Worm (Caenorhabditis elegans) whole organism, L1 larva: Measurements from ENCODE around the gene srd-43.

Source experiments
- C04F5.9 ChIP-seq: sonication (generic microtip); optimal IDR thresholded peaks from 2 replicates; lab custom pipeline; 2016; ENCODE audit warnings: missing genetic modification characterization, missing compliant biosample characterization
- Y116A8C.19 ChIP-seq: sonication (generic microtip); optimal IDR thresholded peaks from 2 replicates; lab custom pipeline; 2016; ENCODE audit warnings: missing compliant biosample characterization, missing genetic modification characterization, borderline replicate concordance
- alr-1 ChIP-seq: fragments of 200-800 bp; sonication (Bioruptor generic); optimal IDR thresholded peaks from 2 replicates; lab custom pipeline; 2018; ENCODE audit warnings: borderline replicate concordance, mild to moderate bottlenecking, missing genetic modification characterization, missing compliant biosample characterization
- ama-1 ChIP-seq: fragments of 150-350 bp; optimal IDR thresholded peaks from 2 replicates; lab custom pipeline; 2014
- blmp-1 ChIP-seq: fragments of 150-350 bp; optimal IDR thresholded peaks from 2 replicates; lab custom pipeline; 2014; ENCODE audit warnings: missing biosample characterization, missing genetic modification characterization
- ceh-63 ChIP-seq: fragments of 200-800 bp; sonication (Bioruptor generic); optimal IDR thresholded peaks from 2 replicates; lab custom pipeline; 2018; ENCODE audit warnings: mild to moderate bottlenecking, missing genetic modification characterization, missing compliant biosample characterization
- ceh-82 ChIP-seq, 3 experiments: fragments of 150-350 bp in 1 of 3; sonication (generic microtip) in 2 of 3; optimal IDR thresholded peaks; 2 replicates each; lab custom pipeline; 2014 to 2017; ENCODE audit warnings: missing biosample characterization in 3 of 3, missing genetic modification characterization in 3 of 3
- efl-1 ChIP-seq, 4 experiments: fragments of 150-350 bp; optimal IDR thresholded peaks in 3 of 4; peaks in 1 of 4; 1 replicate in 1 of 4; 2 replicates in 3 of 4; lab custom pipeline; 2014; ENCODE audit warnings: missing biosample characterization in 2 of 4, missing genetic modification characterization in 2 of 4, missing genetic modification reagents in 2 of 4
- egl-13 ChIP-seq: sonication (generic microtip); optimal IDR thresholded peaks from 2 replicates; lab custom pipeline; 2016; ENCODE audit warnings: missing genotype, missing genetic modification reagents, missing genetic modification characterization, missing compliant biosample characterization
- elt-2 ChIP-seq: sonication (generic microtip); optimal IDR thresholded peaks from 2 replicates; lab custom pipeline; 2016; ENCODE audit warnings: missing genetic modification characterization, mild to moderate bottlenecking, inconsistent platforms, missing compliant biosample characterization, missing genetic modification reagents
- elt-3 ChIP-seq, 6 experiments: fragments of 150-350 bp in 1 of 6; sonication (generic microtip); optimal IDR thresholded peaks; 2 replicates each; lab custom pipeline; 2017 to 2018; ENCODE audit warnings: missing biosample characterization in 6 of 6, missing genetic modification characterization in 6 of 6, inconsistent platforms in 1 of 6
- fkh-10 ChIP-seq: sonication (generic microtip); optimal IDR thresholded peaks from 2 replicates; lab custom pipeline; 2017; ENCODE audit warnings: missing biosample characterization, missing genetic modification reagents, missing genetic modification characterization
- grh-1 ChIP-seq: fragments of 200-800 bp; sonication (Bioruptor generic); IDR thresholded peaks from 2 replicates; pipeline ENCODE4 v1.3.6; 2022; ENCODE audit warnings: missing genetic modification reagents, missing genetic modification characterization, missing compliant biosample characterization
- hlh-4 ChIP-seq: sonication (generic microtip); optimal IDR thresholded peaks from 2 replicates; lab custom pipeline; 2016; ENCODE audit warnings: mild to moderate bottlenecking, missing genetic modification characterization, missing compliant biosample characterization
- hpl-2 ChIP-seq: fragments of 150-350 bp; optimal IDR thresholded peaks from 2 replicates; lab custom pipeline; 2014; ENCODE audit warnings: missing biosample characterization, missing genetic modification reagents, missing genetic modification characterization
- lin-13 ChIP-seq: fragments of 150-350 bp; optimal IDR thresholded peaks from 2 replicates; lab custom pipeline; 2014; ENCODE audit warnings: missing biosample characterization, missing genetic modification reagents, missing genetic modification characterization
- lin-14 ChIP-seq: fragments of 200-800 bp; sonication (Bioruptor generic); optimal IDR thresholded peaks from 2 replicates; lab custom pipeline; 2018; ENCODE audit warnings: mild to moderate bottlenecking, missing genetic modification characterization, moderate library complexity, missing compliant biosample characterization
- lin-15B ChIP-seq: fragments of 150-350 bp; sonication (generic microtip); optimal IDR thresholded peaks from 3 replicates; lab custom pipeline; 2014; ENCODE audit warnings: missing biosample characterization, missing genetic modification characterization
- lin-35 ChIP-seq, 2 experiments: fragments of 150-350 bp; optimal IDR thresholded peaks; 2 replicates each; lab custom pipeline; 2014; ENCODE audit warnings: missing biosample characterization in 2 of 2, missing genetic modification characterization in 2 of 2, missing genetic modification reagents in 2 of 2
- mdl-1 ChIP-seq, 2 experiments: fragments of 150-350 bp; optimal IDR thresholded peaks; 2 replicates each; lab custom pipeline; 2014 to 2017; ENCODE audit warnings: missing biosample characterization in 2 of 2, missing genetic modification characterization in 2 of 2, inconsistent platforms in 1 of 2
- mef-2 ChIP-seq: fragments of 150-350 bp; optimal IDR thresholded peaks from 2 replicates; lab custom pipeline; 2014; ENCODE audit warnings: missing biosample characterization, missing genetic modification characterization
- mep-1 ChIP-seq: fragments of 150-350 bp; optimal IDR thresholded peaks from 2 replicates; lab custom pipeline; 2014; ENCODE audit warnings: missing biosample characterization, missing genetic modification characterization
- nhr-11 ChIP-seq: fragments of 150-350 bp; optimal IDR thresholded peaks from 2 replicates; lab custom pipeline; 2014; ENCODE audit warnings: missing biosample characterization, missing genetic modification characterization
- nhr-19 ChIP-seq: fragments of 200-800 bp; sonication (Bioruptor generic); conservative IDR thresholded peaks from 2 replicates; pipeline ENCODE4 v1.3.6; 2022; ENCODE audit warnings: missing genetic modification characterization, missing compliant biosample characterization
- nhr-20 ChIP-seq: sonication (generic microtip); optimal IDR thresholded peaks from 2 replicates; lab custom pipeline; 2016; ENCODE audit warnings: mild to moderate bottlenecking, missing genetic modification characterization, missing compliant biosample characterization
- nhr-71 ChIP-seq: sonication (generic microtip); optimal IDR thresholded peaks from 2 replicates; lab custom pipeline; 2016; ENCODE audit warnings: mild to moderate bottlenecking, missing genetic modification characterization, moderate library complexity, missing compliant biosample characterization
- nhr-85 ChIP-seq: sonication (generic microtip); peaks from one replicate; lab custom pipeline; 2016; ENCODE audit warnings: missing genetic modification characterization, inconsistent platforms, missing compliant biosample characterization
- nhr-90 ChIP-seq: sonication (generic microtip); optimal IDR thresholded peaks from 2 replicates; lab custom pipeline; 2016; ENCODE audit warnings: mild to moderate bottlenecking, missing genetic modification characterization, missing compliant biosample characterization; ENCODE audit not compliant: poor library complexity
- pag-3 ChIP-seq: sonication (generic microtip); optimal IDR thresholded peaks from 2 replicates; lab custom pipeline; 2017; ENCODE audit warnings: missing genetic modification characterization, mild to moderate bottlenecking, missing compliant biosample characterization, antibody characterized with exemption, borderline replicate concordance; ENCODE audit not compliant: insufficient read depth
- pqm-1 ChIP-seq: sonication (generic microtip); optimal IDR thresholded peaks from 3 replicates; lab custom pipeline; 2017; ENCODE audit warnings: missing biosample characterization, missing genetic modification characterization
- rnt-1 ChIP-seq: sonication (generic microtip); optimal IDR thresholded peaks from 2 replicates; lab custom pipeline; 2016; ENCODE audit warnings: mild to moderate bottlenecking, missing genetic modification characterization, moderate library complexity, missing compliant biosample characterization
- snu-23 ChIP-seq: sonication (generic microtip); optimal IDR thresholded peaks from 2 replicates; lab custom pipeline; 2016; ENCODE audit warnings: missing genetic modification characterization, missing compliant biosample characterization
- swsn-7 ChIP-seq: sonication (generic microtip); optimal IDR thresholded peaks from 2 replicates; lab custom pipeline; 2016; ENCODE audit warnings: missing genetic modification characterization, missing compliant biosample characterization
- tbx-2 ChIP-seq: sonication (generic microtip); optimal IDR thresholded peaks from 2 replicates; lab custom pipeline; 2016; ENCODE audit warnings: missing genetic modification characterization, missing compliant biosample characterization
- unc-130 ChIP-seq: fragments of 150-350 bp; optimal IDR thresholded peaks from 2 replicates; lab custom pipeline; 2017; ENCODE audit warnings: missing biosample characterization, missing genetic modification characterization, inconsistent platforms
- ztf-11 ChIP-seq, 2 experiments: sonication (generic microtip); optimal IDR thresholded peaks; 2 replicates each; lab custom pipeline; 2016 to 2017; ENCODE audit warnings: missing genetic modification characterization in 2 of 2, missing biosample characterization in 1 of 2, missing compliant biosample characterization in 1 of 2

Gene srd-43

DNA sequence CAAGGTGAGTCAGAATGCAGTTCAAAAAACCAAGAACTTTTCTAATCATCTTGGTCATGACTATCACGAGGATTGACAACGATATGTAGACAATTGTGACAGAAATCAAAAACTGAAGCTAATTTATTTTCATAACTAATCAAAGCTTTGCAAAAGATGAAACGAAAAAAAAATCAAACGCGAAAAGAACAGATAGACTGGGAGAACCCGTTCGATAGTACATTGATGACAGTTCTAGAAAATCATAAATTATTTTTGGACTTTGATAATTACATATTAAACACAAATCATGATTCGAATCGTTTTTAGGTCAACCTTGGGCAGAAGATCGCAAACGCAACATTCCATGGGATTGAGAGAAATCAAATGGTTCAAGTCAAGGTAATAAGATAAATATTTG lies 19.4 kb upstream of the srd-43 start:
- peak; percentile 56 for TF ChIP-seq blmp-1 (tag; lab: Kevin White, UChicago)
- no peak for TF ChIP-seq hpl-2 (GFP tag; lab: Kevin White, UChicago)
- peak; percentile 1 for TF ChIP-seq nhr-71 (tag; lab: Kevin White, UChicago)

DNA sequence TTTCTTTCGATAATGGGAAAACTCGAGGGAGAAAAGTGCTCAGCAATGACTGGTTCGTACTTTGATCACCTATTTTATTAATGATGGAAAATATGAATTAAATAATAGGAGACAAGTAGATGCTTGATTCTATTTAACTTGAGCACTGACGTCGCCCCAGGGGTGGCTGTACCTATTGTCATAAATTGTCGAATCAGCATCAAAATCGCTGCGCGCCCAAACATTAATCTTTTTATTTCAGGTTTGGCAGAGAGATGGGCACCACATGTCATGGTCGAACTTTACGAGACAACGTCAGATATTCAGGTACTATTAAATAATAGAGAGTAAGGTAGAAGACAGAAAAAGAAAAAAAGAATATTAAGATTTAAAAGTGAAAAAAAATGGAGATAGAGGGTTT lies 18.7 kb upstream of the srd-43 start:
- peak; percentile 85 for TF ChIP-seq nhr-85 (tag; lab: Kevin White, UChicago)
- TF ChIP-seq ama-1 (lab: Kevin White, UChicago), result no peak
- TF ChIP-seq Y116A8C.19 (tag; lab: Kevin White, UChicago), result no peak
- peak; percentile 2 for TF ChIP-seq elt-2 (tag; lab: Kevin White, UChicago)
- peak; percentile 42 for TF ChIP-seq nhr-20 (tag; lab: Kevin White, UChicago)
- no peak for TF ChIP-seq pqm-1 (tag; lab: Kevin White, UChicago)
- no peak for TF ChIP-seq swsn-7 (tag; lab: Kevin White, UChicago)
- peak; percentile 12 for TF ChIP-seq snu-23 (GFP tag; lab: Kevin White, UChicago)
- TF ChIP-seq lin-14 (GFP tag; lab: Kevin White, UChicago), result peak; percentile 40
- TF ChIP-seq pag-3 (tag; lab: Kevin White, UChicago), result peak; percentile 30
- peak; percentile 58 for TF ChIP-seq nhr-71 (tag; lab: Kevin White, UChicago)
- TF ChIP-seq lin-15B (tag; lab: Kevin White, UChicago), result no peak
- TF ChIP-seq elt-3 (tag; optimal IDR thresholded peaks at IDR 0.05; lab: Kevin White, UChicago), result peak in 3 of 6 experiments; percentile 19 to 43 (median 37)
- TF ChIP-seq ztf-11 (tag; optimal IDR thresholded peaks at IDR 0.05; lab: Kevin White, UChicago), result no peak
- TF ChIP-seq grh-1, result peak; percentile 59
- TF ChIP-seq mep-1, result no peak
- TF ChIP-seq rnt-1, result peak; percentile 3
- peak; percentile 7 for TF ChIP-seq unc-130
- no peak for TF ChIP-seq egl-13 (tag; lab: Kevin White, UChicago)
- TF ChIP-seq nhr-90 (tag; lab: Kevin White, UChicago), result peak; percentile 11
- 0 out of 2 replicates have a peak, but pooled peaks have one; percentile 6 for TF ChIP-seq nhr-19 (GFP tag; lab: Robert Waterston, UW)

DNA sequence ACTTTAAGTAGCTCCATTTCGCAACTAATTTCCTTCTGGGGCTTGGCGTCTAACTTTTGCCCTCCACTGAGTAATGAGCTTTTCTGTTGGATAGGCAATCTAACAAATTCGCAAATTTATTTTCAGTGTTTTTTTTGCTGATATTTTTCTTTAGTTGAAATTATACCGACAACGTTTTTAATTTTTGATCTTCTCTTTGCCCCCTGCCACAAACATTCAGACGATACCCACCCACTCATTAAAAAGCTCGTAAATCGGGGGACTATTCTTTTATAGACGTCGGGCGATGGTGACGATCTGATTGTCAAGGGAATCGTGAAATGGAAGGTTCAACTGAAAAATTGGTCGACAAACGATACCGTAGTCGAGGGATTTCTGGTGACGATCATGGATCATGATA lies 18.1 kb upstream of the srd-43 start:
- TF ChIP-seq ceh-82 (tag; optimal IDR thresholded peaks at IDR 0.05; lab: Kevin White, UChicago) (no peak), ceh-63 (peak; percentile 41), hlh-4 (tag; lab: Kevin White, UChicago) (no peak), efl-1 (optimal IDR thresholded peaks at IDR 0.05; lab: Kevin White, UChicago) (no peak), efl-1 (GFP tag; optimal IDR thresholded peaks at IDR 0.05 in 1 of 2; lab: Kevin White, UChicago) (peak in 1 of 2 experiments; percentile 74), alr-1 (tag; lab: Kevin White, UChicago) (no peak), lin-13 (GFP tag; lab: Kevin White, UChicago) (no peak), nhr-85 (tag; lab: Kevin White, UChicago) (peak; percentile 59), lin-14 (GFP tag; lab: Kevin White, UChicago) (peak; percentile 10), mef-2 (tag; lab: Kevin White, UChicago) (no peak), tbx-2 (tag; lab: Kevin White, UChicago) (no peak), nhr-11 (tag; lab: Kevin White, UChicago) (no peak), C04F5.9 (tag; lab: Kevin White, UChicago) (no peak)

DNA sequence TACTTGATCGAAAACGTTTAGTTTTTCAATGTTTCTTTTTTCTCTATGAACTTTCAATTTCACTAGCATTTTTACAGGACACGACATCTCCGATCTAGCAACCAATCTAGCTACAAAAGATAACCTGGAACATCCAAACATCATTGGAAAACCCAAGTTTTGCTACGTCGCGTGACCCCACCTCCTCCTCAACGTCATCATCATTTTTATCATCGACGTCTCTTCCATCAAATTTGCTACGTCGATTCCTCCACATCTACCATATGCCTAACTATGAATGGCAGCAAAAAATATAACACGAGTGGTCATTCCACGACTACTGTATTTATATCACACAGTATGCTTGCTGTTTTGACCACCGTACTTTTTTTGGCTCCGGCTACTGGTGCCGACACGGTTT lies 17.2 kb upstream of the srd-43 start, which contains the start of gene F46G10.2:
F46G10.2 (plus strand) TSS at position 78 of the 400 bp plus-strand sequence.
- TF ChIP-seq lin-13 (GFP tag; lab: Kevin White, UChicago), result no peak
- peak; percentile 68 for TF ChIP-seq nhr-85 (tag; lab: Kevin White, UChicago)
- TF ChIP-seq lin-35 (GFP tag; optimal IDR thresholded peaks at IDR 0.05; lab: Kevin White, UChicago), result peak in 1 of 2 experiments; percentile 16
- TF ChIP-seq elt-3 (tag; optimal IDR thresholded peaks at IDR 0.05; lab: Kevin White, UChicago), result peak in 1 of 6 experiments; percentile 32
- TF ChIP-seq mdl-1 (tag; optimal IDR thresholded peaks at IDR 0.05; lab: Kevin White, UChicago), result peak in 1 of 2 experiments; percentile 16
- TF ChIP-seq blmp-1 (tag; lab: Kevin White, UChicago), result peak; percentile 73
- no peak for TF ChIP-seq fkh-10
- peak; percentile 26 for TF ChIP-seq nhr-20 (tag; lab: Kevin White, UChicago)
- TF ChIP-seq alr-1 (tag; lab: Kevin White, UChicago), result no peak
- TF ChIP-seq hpl-2 (GFP tag; lab: Kevin White, UChicago), result no peak
- TF ChIP-seq nhr-71 (tag; lab: Kevin White, UChicago), result peak; percentile 24
